Worm (Caenorhabditis elegans) whole organism, mixed stage, embryonic: ENCODE results near the gene rpn-1.
A peak's percentile ranks its signal among the peaks of the same experiment; 100 is the strongest.

Experiments used
- bed-3 ChIP-seq: fragments of 200-800 bp; sonication (Bioruptor generic); optimal IDR thresholded peaks from 3 replicates; lab custom pipeline; 2018; ENCODE audit warnings: mild to moderate bottlenecking, missing genetic modification characterization, moderate library complexity, missing compliant biosample characterization
- ceh-39 ChIP-seq: fragments of 150-350 bp; optimal IDR thresholded peaks from 2 replicates; lab custom pipeline; 2014; ENCODE audit warnings: missing biosample characterization, missing genetic modification characterization
- elt-3 ChIP-seq: fragments of 150-350 bp; optimal IDR thresholded peaks from 2 replicates; lab custom pipeline; 2014; ENCODE audit warnings: missing biosample characterization, missing genetic modification characterization
- ham-2 ChIP-seq: fragments of 200-800 bp; sonication (Bioruptor generic); optimal IDR thresholded peaks from 2 replicates; lab custom pipeline; 2018; ENCODE audit warnings: mild to moderate bottlenecking, missing genetic modification characterization, missing compliant biosample characterization
- hlh-1 ChIP-seq: fragments of 150-350 bp; optimal IDR thresholded peaks from 2 replicates; lab custom pipeline; 2014; ENCODE audit warnings: missing biosample characterization, missing genetic modification reagents, missing genetic modification characterization
- lin-13 ChIP-seq: fragments of 150-350 bp; optimal IDR thresholded peaks from 2 replicates; lab custom pipeline; 2014; ENCODE audit warnings: missing biosample characterization, missing genetic modification characterization
- nhr-12 ChIP-seq: fragments of 150-350 bp; optimal IDR thresholded peaks from 2 replicates; lab custom pipeline; 2014; ENCODE audit warnings: missing biosample characterization, missing genetic modification characterization
- nhr-237 ChIP-seq: fragments of 150-350 bp; optimal IDR thresholded peaks from 2 replicates; lab custom pipeline; 2014; ENCODE audit warnings: missing biosample characterization, missing genetic modification characterization
- nhr-28 ChIP-seq: fragments of 150-350 bp; optimal IDR thresholded peaks from 2 replicates; lab custom pipeline; 2014; ENCODE audit warnings: missing biosample characterization, missing genetic modification characterization
- snpc-4 ChIP-seq: fragments of 150-350 bp; optimal IDR thresholded peaks from 2 replicates; lab custom pipeline; 2014; ENCODE audit warnings: missing biosample characterization, missing genetic modification characterization
- sptf-1 ChIP-seq: sonication (generic microtip); optimal IDR thresholded peaks from 2 replicates; lab custom pipeline; 2017; ENCODE audit warnings: mild to moderate bottlenecking, missing genetic modification characterization, moderate library complexity, missing compliant biosample characterization
- unc-62 ChIP-seq: fragments of 150-350 bp; optimal IDR thresholded peaks from 2 replicates; lab custom pipeline; 2014; ENCODE audit warnings: missing biosample characterization, missing genetic modification reagents, missing genetic modification characterization

DNA sequence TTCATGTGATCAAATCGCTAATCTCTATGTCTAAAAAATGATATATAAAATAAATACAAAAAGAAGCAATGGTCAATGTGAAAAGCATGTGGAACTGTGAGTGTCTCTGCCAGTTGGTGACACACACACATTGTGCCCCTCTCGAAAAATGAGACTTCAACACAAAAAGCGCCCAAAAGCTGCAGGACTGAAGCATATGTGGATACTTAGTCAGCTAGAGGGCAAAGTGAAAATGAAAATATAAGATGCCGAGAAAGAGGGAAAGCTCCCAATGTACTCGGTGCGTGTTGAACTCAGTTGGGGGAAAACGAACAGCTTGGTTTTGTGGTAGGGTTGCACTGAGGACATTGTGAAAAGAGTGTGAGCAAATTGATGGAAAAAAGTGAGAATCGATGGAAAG, 28.5 kb downstream of the rpn-1 start:
- TF ChIP-seq nhr-12 (tag; lab: Kevin White, UChicago): no peak
- no peak for TF ChIP-seq snpc-4
- peak; percentile 21 for TF ChIP-seq unc-62 (GFP tag; lab: Kevin White, UChicago)
- TF ChIP-seq lin-13 (tag; lab: Kevin White, UChicago): no peak
- no peak for TF ChIP-seq bed-3
- peak; percentile 45 for TF ChIP-seq hlh-1 (tag; lab: Kevin White, UChicago)
- TF ChIP-seq ceh-39 (tag; lab: Kevin White, UChicago): no peak
- TF ChIP-seq nhr-237 (tag; lab: Kevin White, UChicago): no peak
- no peak for TF ChIP-seq nhr-28 (tag; lab: Kevin White, UChicago)
- TF ChIP-seq ham-2: no peak
- no peak for TF ChIP-seq sptf-1 (tag; lab: Kevin White, UChicago)
- no peak for TF ChIP-seq elt-3 (tag; lab: Kevin White, UChicago)
